Worm (Caenorhabditis elegans): ENCODE data around the gene vps-32.1.

Gene vps-32.1

ce11 chrII:6615232-6616029, 25.9 kb downstream of the vps-32.1 start:
- TF ChIP-seq pax-1 (tag; optimal IDR thresholded peaks at IDR 0.05) (no peak), pqm-1 (tag; optimal IDR thresholded peaks at IDR 0.05) (no peak), unc-55 (GFP tag; optimal IDR thresholded peaks at IDR 0.05) (no peak), pat-9 (tag; optimal IDR thresholded peaks at IDR 0.05) (no peak), ref-2 (tag; optimal IDR thresholded peaks at IDR 0.05) (no peak), Y22D7AL.16 (tag; optimal IDR thresholded peaks at IDR 0.05) (no peak), ceh-31 (tag; optimal IDR thresholded peaks at IDR 0.05) (no peak), pros-1 (tag; optimal IDR thresholded peaks at IDR 0.05) (no peak), T23F11.4 (GFP tag; optimal IDR thresholded peaks at IDR 0.05) (no peak), lim-6 (tag; optimal IDR thresholded peaks at IDR 0.05) (no peak), ceh-24 (tag; optimal IDR thresholded peaks at IDR 0.05) (no peak), fax-1 (tag; optimal IDR thresholded peaks at IDR 0.05) (no peak), nhr-11 (tag; optimal IDR thresholded peaks at IDR 0.05) (no peak), nhr-232 (tag; optimal IDR thresholded peaks at IDR 0.05) (no peak), K09A11.1 (tag; optimal IDR thresholded peaks at IDR 0.05; ENCODE audit: insufficient read depth) (no peak), madf-2 (tag; optimal IDR thresholded peaks at IDR 0.05) (no peak), zip-5 (tag; optimal IDR thresholded peaks at IDR 0.05) (no peak), C08G9.2 (tag; optimal IDR thresholded peaks at IDR 0.05) (no peak), mec-3 (tag; optimal IDR thresholded peaks at IDR 0.05; ENCODE audit: borderline replicate concordance) (no peak)

ce11 chrII:6616135-6616534, 26.6 kb downstream of the vps-32.1 start:
- TF ChIP-seq pha-2 (tag; optimal IDR thresholded peaks at IDR 0.05) (no peak), elt-2 (tag; optimal IDR thresholded peaks at IDR 0.05) (no peak), mec-3 (tag; optimal IDR thresholded peaks at IDR 0.05; ENCODE audit: borderline replicate concordance) (no peak), nhr-232 (tag; optimal IDR thresholded peaks at IDR 0.05) (no peak), ztf-16 (tag; optimal IDR thresholded peaks at IDR 0.05) (no peak), che-1 (tag; optimal IDR thresholded peaks at IDR 0.05) (no peak), ceh-14 (tag; optimal IDR thresholded peaks at IDR 0.05) (no peak), ets-4 (tag; optimal IDR thresholded peaks at IDR 0.05) (no peak), fkh-10 (GFP tag; optimal IDR thresholded peaks at IDR 0.05) (no peak), tbx-7 (tag; optimal IDR thresholded peaks at IDR 0.05) (no peak), odd-2 (tag; optimal IDR thresholded peaks at IDR 0.05) (no peak)

- no peak for TF ChIP-seq hlh-6 (tag; optimal IDR thresholded peaks at IDR 0.05)
Measured at ce11 chrII:6616770-6617169, 27.3 kb downstream of the vps-32.1 start, which contains the start of gene klf-3. Gene klf-3 (plus strand): TSS chrII:6616878.

DNA sequence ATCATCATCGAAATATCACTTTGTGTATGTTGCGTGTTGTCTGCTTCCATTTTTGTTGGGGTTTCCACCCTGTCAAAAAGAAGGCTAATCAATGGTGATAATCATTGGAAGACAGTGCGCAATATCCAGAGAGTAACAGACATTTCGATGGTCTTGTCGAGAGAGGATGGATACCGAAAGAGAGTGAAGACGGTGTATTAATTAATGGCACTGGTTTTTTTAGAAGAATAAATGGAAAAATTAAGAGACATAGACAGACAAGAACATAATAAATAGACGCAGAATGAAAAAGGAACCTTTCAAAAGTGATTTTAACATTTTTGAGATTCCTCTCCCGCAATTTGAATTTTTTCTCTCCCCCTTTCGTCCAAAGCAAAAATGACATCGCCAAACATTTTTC, 29.5 kb downstream of the vps-32.1 start:
- TF ChIP-seq eyg-1 (tag; optimal IDR thresholded peaks at IDR 0.05): no peak

ce11 chrII:6621886-6622285, 32.4 kb downstream of the vps-32.1 start, which contains the start of gene F54H5.3:
Gene F54H5.3 (plus strand): TSS chrII:6622186.
- TF ChIP-seq ceh-31 (tag; optimal IDR thresholded peaks at IDR 0.05) (no peak), ceh-30 (tag; optimal IDR thresholded peaks at IDR 0.05) (no peak)

DNA sequence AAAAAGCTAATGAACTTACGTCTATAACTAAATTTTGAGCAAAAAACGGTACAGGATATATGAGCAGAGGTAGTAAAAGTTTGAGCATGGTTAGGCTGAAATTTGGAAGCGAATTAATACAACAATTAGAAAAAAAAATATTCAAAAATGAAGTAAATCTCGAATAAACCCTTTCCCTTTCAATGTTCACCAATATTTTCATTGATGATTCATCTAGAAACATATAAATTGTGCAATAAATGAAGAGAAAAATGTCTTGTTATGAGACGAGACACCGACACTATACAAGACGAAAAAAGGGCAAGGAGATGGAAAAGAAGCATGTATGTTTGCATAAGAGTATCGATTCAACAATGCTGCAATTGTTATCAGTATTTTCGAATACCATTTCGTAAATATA, 35.8 kb downstream of the vps-32.1 start, which contains the start of gene F54H5.14:
Gene F54H5.14, minus strand, starts transcription at position 101 of the 400 bp plus-strand sequence.
- TF ChIP-seq ama-1 (optimal IDR thresholded peaks at IDR 0.05) (no peak), pros-1 (tag; optimal IDR thresholded peaks at IDR 0.05) (no peak), sox-4 (tag; optimal IDR thresholded peaks at IDR 0.05) (no peak), lim-6 (tag; optimal IDR thresholded peaks at IDR 0.05) (no peak), C08G9.2 (tag; optimal IDR thresholded peaks at IDR 0.05) (no peak), C38D4.7 (GFP tag; optimal IDR thresholded peaks at IDR 0.05) (no peak), ceh-34 (tag; optimal IDR thresholded peaks at IDR 0.05) (no peak), sdc-2 (tag; optimal IDR thresholded peaks at IDR 0.05) (no peak), syd-9 (tag; optimal IDR thresholded peaks at IDR 0.05) (no peak), pax-1 (tag; optimal IDR thresholded peaks at IDR 0.05) (no peak), che-1 (tag; optimal IDR thresholded peaks at IDR 0.05) (no peak)

All from whole organism, late embryonic.